Fruit fly (Drosophila melanogaster) whole organism, adult: ENCODE results near the gene h-cup.
A peak's percentile ranks its signal among the peaks of the same experiment; 100 is the strongest.

Experiments used
- CG5204 ChIP-seq: fragments of 200-800 bp; sonication (Bioruptor generic); optimal IDR thresholded peaks from 2 replicates; lab custom pipeline; 2016; ENCODE audit warnings: missing biosample characterization, missing genetic modification characterization
- CG7101 ChIP-seq: fragments of 200-800 bp; sonication (Bioruptor generic); optimal IDR thresholded peaks from 2 replicates; lab custom pipeline; 2018; ENCODE audit warnings: missing biosample characterization, mild to moderate bottlenecking, missing genetic modification characterization, moderate library complexity
- bab1 ChIP-seq: fragments of 200-800 bp; sonication (Bioruptor generic); optimal IDR thresholded peaks from 3 replicates; lab custom pipeline; 2019; ENCODE audit warnings: missing biosample characterization, mild to moderate bottlenecking, missing genetic modification characterization, moderate library complexity
- cnc ChIP-seq, 2 experiments: fragments of >200 bp; optimal IDR thresholded peaks; 2 replicates each; lab custom pipeline; 2017
- kay ChIP-seq: fragments of 200-800 bp; sonication (Bioruptor generic); peaks from one replicate; lab custom pipeline; 2016; ENCODE audit warnings: missing biosample characterization, missing genetic modification characterization, borderline replicate concordance
- ovo ChIP-seq: fragments of 200-800 bp; sonication (Bioruptor generic); optimal IDR thresholded peaks from 2 replicates; lab custom pipeline; 2016; ENCODE audit warnings: missing biosample characterization, missing genetic modification characterization

- TF ChIP-seq CG5204 (peak; percentile 43), ovo (GFP tag; lab: Kevin White, UChicago) (no peak), bab1 (GFP tag; lab: Kevin White, UChicago) (no peak), CG7101 (tag; lab: Kevin White, UChicago) (no peak), kay (GFP tag; lab: Kevin White, UChicago) (no peak), cnc (optimal IDR thresholded peaks at IDR 0.05; lab: Kevin White, UChicago) (peak; percentile 65 to 67)
These were observed 27.3 kb upstream of the h-cup start for dm6 chr3R:15409772-15410688.
